Fruit fly (Drosophila melanogaster): Measurements from ENCODE around the gene Ugt302E1.
A peak's percentile ranks its signal among the peaks of the same experiment; 100 is the strongest.

Gene Ugt302E1

DNA sequence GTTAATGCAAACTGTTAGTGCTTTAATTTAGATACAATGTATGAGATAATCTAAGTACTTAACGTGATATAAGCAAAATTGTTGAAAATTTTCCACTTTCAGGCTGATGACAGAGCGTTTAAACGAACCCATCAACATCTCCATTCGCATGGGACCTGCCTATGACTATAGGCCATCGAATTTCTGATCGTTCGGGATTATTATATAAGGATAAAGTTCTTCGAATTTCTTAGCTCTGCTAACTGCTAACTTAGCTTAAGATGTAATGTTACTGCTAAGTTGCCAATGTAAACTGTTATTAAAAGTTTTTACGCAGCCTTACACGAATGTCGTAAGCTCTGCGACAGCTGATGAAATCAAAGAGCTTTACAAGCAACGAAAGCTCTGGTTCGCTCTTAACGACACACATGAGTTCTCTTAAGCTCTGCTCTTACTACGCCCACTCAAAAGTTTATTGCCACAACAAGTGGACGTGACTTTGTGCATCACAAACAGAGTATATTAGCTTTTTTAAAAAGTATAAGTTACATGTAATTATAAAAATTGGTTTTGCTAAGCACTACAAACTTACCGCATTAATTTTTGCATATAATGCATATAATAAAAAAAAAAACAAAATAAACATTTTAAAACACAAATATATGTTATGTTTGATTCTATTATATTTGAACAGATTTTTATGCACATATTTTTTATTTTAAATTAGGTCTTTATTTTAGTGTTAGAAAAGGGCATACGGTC, 42.4 kb downstream of the Ugt302E1 start:
- TF ChIP-seq CG4854 (GFP tag; optimal IDR thresholded peaks at IDR 0.05) (peak; percentile 85), CG3065 (GFP tag; optimal IDR thresholded peaks at IDR 0.05) (peak; percentile 92), CG4282 (GFP tag; optimal IDR thresholded peaks at IDR 0.05) (no peak), CG5953 (GFP tag; IDR thresholded peaks at IDR 0.05) (peak; percentile 96), Sox102F (GFP tag; optimal IDR thresholded peaks at IDR 0.05) (peak; percentile 99), crol (GFP tag; IDR thresholded peaks at IDR 0.05) (peak; percentile 73), CG10979 (tag; optimal IDR thresholded peaks at IDR 0.05) (peak; percentile 99), CG7987 (GFP tag; optimal IDR thresholded peaks at IDR 0.05) (peak; percentile 93), CG4328 (GFP tag; optimal IDR thresholded peaks at IDR 0.05) (peak; percentile 99), h (optimal IDR thresholded peaks at IDR 0.05) (no peak), CG7357 (GFP tag; IDR thresholded peaks at IDR 0.05) (peak; percentile 96), aop (GFP tag; IDR thresholded peaks at IDR 0.05) (no peak), odd (GFP tag; optimal IDR thresholded peaks at IDR 0.05) (peak; percentile 98), Neu2 (GFP tag; optimal IDR thresholded peaks at IDR 0.05; ENCODE audit: borderline replicate concordance) (no peak), cg (GFP tag; optimal IDR thresholded peaks at IDR 0.05) (peak; percentile 68), CG6813 (GFP tag; optimal IDR thresholded peaks at IDR 0.05) (peak; percentile 97), CG13296 (GFP tag; optimal IDR thresholded peaks at IDR 0.05) (peak; percentile 99), CG18011 (GFP tag; optimal IDR thresholded peaks at IDR 0.05) (peak; percentile 90), nerfin-2 (GFP tag; IDR thresholded peaks at IDR 0.05; ENCODE audit: partially characterized antibody) (no peak), CG15696 (tag; optimal IDR thresholded peaks at IDR 0.05) (peak; percentile 90), ERR (GFP tag; optimal IDR thresholded peaks at IDR 0.05) (peak; percentile 39), caup (GFP tag; optimal IDR thresholded peaks at IDR 0.05; ENCODE audit: severe bottlenecking) (peak; percentile 98), Ptx1 (GFP tag; IDR thresholded peaks at IDR 0.05) (peak; percentile 99), Pdp1 (GFP tag; optimal IDR thresholded peaks at IDR 0.05) (peak; percentile 83 to 96), klu (GFP tag; IDR thresholded peaks at IDR 0.05) (peak; percentile 99), BEAF-32 (GFP tag; optimal IDR thresholded peaks at IDR 0.05) (peak; percentile 14), CG10431 (GFP tag; optimal IDR thresholded peaks at IDR 0.05) (peak; percentile 97), CG32767 (GFP tag; IDR thresholded peaks at IDR 0.05) (peak; percentile 99), CG32532 (GFP tag; IDR thresholded peaks at IDR 0.05) (peak; percentile 99), E2f2 (GFP tag; IDR thresholded peaks at IDR 0.05) (peak; percentile 87), CG2129 (GFP tag; IDR thresholded peaks at IDR 0.05; ENCODE audit: partially characterized antibody) (no peak), gem (tag; optimal IDR thresholded peaks at IDR 0.05) (peak; percentile 100), mirr (GFP tag; optimal IDR thresholded peaks at IDR 0.05) (peak; percentile 68), Mrtf (GFP tag; IDR thresholded peaks at IDR 0.05) (peak; percentile 98), hkb (optimal IDR thresholded peaks at IDR 0.05) (no peak), hkb (GFP tag; IDR thresholded peaks at IDR 0.05) (peak; percentile 98), CG15073 (GFP tag; optimal IDR thresholded peaks at IDR 0.05) (peak; percentile 70), dimm (GFP tag; IDR thresholded peaks at IDR 0.05) (peak; percentile 94), dan (GFP tag; IDR thresholded peaks at IDR 0.05) (peak; percentile 64; the same call in 1 of the 2 replicates), pan (optimal IDR thresholded peaks at IDR 0.05) (no peak), pan (GFP tag; optimal IDR thresholded peaks at IDR 0.05 in 1 of 2, IDR thresholded peaks at IDR 0.05 in 1 of 2) (peak in 1 of 2 experiments; percentile 99), CG10462 (GFP tag; optimal IDR thresholded peaks at IDR 0.05) (peak; percentile 91), Adf1 (GFP tag; IDR thresholded peaks at IDR 0.05) (peak; percentile 88), CG15479 (GFP tag; optimal IDR thresholded peaks at IDR 0.05) (peak; percentile 18), stwl (tag; optimal IDR thresholded peaks at IDR 0.05) (no peak), toy (GFP tag; IDR thresholded peaks at IDR 0.05) (peak; percentile 93), tup (GFP tag; optimal IDR thresholded peaks at IDR 0.05) (peak; percentile 69), fd3F (GFP tag; optimal IDR thresholded peaks at IDR 0.05) (peak; percentile 98), Hr51 (GFP tag; optimal IDR thresholded peaks at IDR 0.05) (peak; percentile 93 to 100)
